Worm (Caenorhabditis elegans) whole organism, L2 larva: Measurements from ENCODE around the gene F44F4.15.

Experiments used
- R02D3.7 ChIP-seq: fragments of 150-350 bp; optimal IDR thresholded peaks from 2 replicates; lab custom pipeline; 2014; ENCODE audit warnings: missing biosample characterization, missing genetic modification characterization
- Y55F3AM.14 ChIP-seq: fragments of 200-800 bp; sonication (Bioruptor generic); optimal IDR thresholded peaks from 2 replicates; lab custom pipeline; 2018; ENCODE audit warnings: mild to moderate bottlenecking, missing genetic modification characterization, missing compliant biosample characterization
- ZK546.5 ChIP-seq: sonication (generic microtip); optimal IDR thresholded peaks from 2 replicates; lab custom pipeline; 2017; ENCODE audit warnings: missing biosample characterization, missing genetic modification characterization
- ama-1 ChIP-seq: fragments of 150-350 bp; optimal IDR thresholded peaks from 2 replicates; lab custom pipeline; 2018; ENCODE audit warnings: inconsistent platforms
- egl-27 ChIP-seq: sonication (generic microtip); optimal IDR thresholded peaks from 3 replicates; lab custom pipeline; 2017; ENCODE audit warnings: missing biosample characterization, missing genetic modification reagents, missing genetic modification characterization
- mab-5 ChIP-seq: fragments of 150-350 bp; optimal IDR thresholded peaks from 2 replicates; lab custom pipeline; 2014; ENCODE audit warnings: missing biosample characterization, missing genetic modification characterization
- mdl-1 ChIP-seq, 2 experiments: fragments of 150-350 bp in 1 of 2; sonication (generic microtip) in 1 of 2; optimal IDR thresholded peaks; 2 replicates each; lab custom pipeline; 2017; ENCODE audit warnings: missing biosample characterization in 2 of 2, missing genetic modification characterization in 2 of 2
- nhr-10 ChIP-seq: sonication (generic microtip); optimal IDR thresholded peaks from 2 replicates; lab custom pipeline; 2017; ENCODE audit warnings: missing biosample characterization, missing genetic modification characterization
- unc-39 ChIP-seq: fragments of 150-350 bp; optimal IDR thresholded peaks from 2 replicates; lab custom pipeline; 2014; ENCODE audit warnings: missing biosample characterization, missing genetic modification characterization
- ztf-11 ChIP-seq: sonication (generic microtip); optimal IDR thresholded peaks from 2 replicates; lab custom pipeline; 2017; ENCODE audit warnings: missing biosample characterization, missing genetic modification characterization

DNA sequence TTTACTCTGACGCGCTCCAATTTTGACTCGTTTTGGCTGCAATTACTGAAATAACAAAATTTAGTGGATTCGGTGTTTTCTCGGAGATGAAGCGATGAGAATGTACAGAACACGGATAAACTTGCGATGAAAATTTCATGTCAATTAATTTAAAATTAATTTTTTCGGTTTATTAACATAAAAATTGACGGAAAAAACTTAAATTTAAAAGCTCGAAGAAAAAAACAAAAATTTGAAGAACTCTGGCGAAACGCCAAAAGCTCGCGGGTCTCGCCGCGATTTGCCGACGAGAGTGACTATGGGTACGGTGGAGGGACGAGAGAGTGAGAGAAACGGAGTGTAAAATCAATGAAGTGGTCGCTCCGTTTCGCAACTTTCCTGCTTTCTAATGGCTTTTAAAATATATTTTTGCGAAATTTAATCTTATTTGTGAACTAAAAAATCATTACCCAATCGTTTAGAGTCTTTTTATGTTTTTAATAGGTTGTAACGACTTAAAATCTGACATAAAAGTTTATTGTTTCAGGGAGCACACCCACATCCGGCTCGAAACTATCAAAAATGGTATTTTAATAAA is 45.7 kb upstream of the F44F4.15 start, which contains the start of the genes gmps-1 and cap-2:
- TF ChIP-seq ztf-11 (tag; lab: Kevin White, UChicago) = no peak
- peak; percentile 95 for TF ChIP-seq R02D3.7
- peak; percentile 97 for TF ChIP-seq mab-5 (tag; lab: Kevin White, UChicago)
- peak; percentile 78 for TF ChIP-seq ZK546.5 (tag; lab: Kevin White, UChicago)
- peak; percentile 16 for TF ChIP-seq ama-1
- peak; percentile 95 for TF ChIP-seq egl-27 (tag; lab: Kevin White, UChicago)
- TF ChIP-seq mdl-1 (tag; optimal IDR thresholded peaks at IDR 0.05; lab: Kevin White, UChicago) = peak; percentile 52 to 79
- TF ChIP-seq Y55F3AM.14 (GFP tag; lab: Kevin White, UChicago) = peak; percentile 71
- TF ChIP-seq nhr-10 (tag; lab: Kevin White, UChicago) = peak; percentile 88
- no peak for TF ChIP-seq unc-39
